Fruit fly (Drosophila melanogaster) whole organism, embryonic: Measurements from ENCODE around the gene CG33127.

ENCODE experiments used
- B-H2 ChIP-seq: fragments of 200-800 bp; sonication (Bioruptor generic); optimal IDR thresholded peaks from 2 replicates; lab custom pipeline; 2018; ENCODE audit warnings: missing biosample characterization, mild to moderate bottlenecking, missing genetic modification characterization
- Bgb ChIP-seq: fragments of 200-800 bp; sonication (Bioruptor generic); IDR thresholded peaks from 2 replicates; pipeline ENCODE4 v1.3.6; 2022; ENCODE audit warnings: missing biosample characterization, missing genetic modification characterization; ENCODE audit not compliant: partially characterized antibody
- Blimp-1 ChIP-seq: fragments of 200-800 bp; sonication (Bioruptor generic); optimal IDR thresholded peaks from 3 replicates; lab custom pipeline; 2018; ENCODE audit warnings: missing biosample characterization, missing genetic modification characterization, mild to moderate bottlenecking, moderate library complexity, missing genetic modification reagents
- CG10543 ChIP-seq: fragments of 200-800 bp; sonication (Bioruptor generic); optimal IDR thresholded peaks from 3 replicates; lab custom pipeline; 2017; ENCODE audit warnings: missing biosample characterization, mild to moderate bottlenecking, missing genetic modification characterization, moderate library complexity
- CG10959 ChIP-seq: fragments of 200-800 bp; sonication (Bioruptor generic); IDR thresholded peaks from 2 replicates; pipeline ENCODE4 v1.3.6; 2022; ENCODE audit warnings: missing biosample characterization, missing genetic modification characterization
- CG11085 ChIP-seq: fragments of 200-800 bp; sonication (Bioruptor generic); IDR thresholded peaks from 2 replicates; pipeline ENCODE4 v1.3.6; 2022; ENCODE audit warnings: missing biosample characterization, missing genetic modification characterization
- CG11247 ChIP-seq: fragments of 200-800 bp; sonication (Bioruptor generic); IDR thresholded peaks from 2 replicates; pipeline ENCODE4 v1.3.6; 2022; ENCODE audit warnings: missing biosample characterization, missing genetic modification characterization
- CG11456 ChIP-seq: fragments of 200-800 bp; sonication (Bioruptor generic); IDR thresholded peaks from 3 replicates; pipeline ENCODE4 v1.3.6; 2022; ENCODE audit warnings: missing biosample characterization, missing genetic modification characterization
- CG11696 ChIP-seq: fragments of 200-800 bp; sonication (Bioruptor generic); IDR thresholded peaks from 2 replicates; pipeline ENCODE4 v1.3.6; 2022; ENCODE audit warnings: missing biosample characterization, missing genetic modification characterization
- CG12155 ChIP-seq: fragments of 200-800 bp; sonication (Bioruptor generic); optimal IDR thresholded peaks from 3 replicates; lab custom pipeline; 2016; ENCODE audit warnings: missing biosample characterization, missing genetic modification characterization
- CG13123 ChIP-seq: fragments of 200-800 bp; sonication (Bioruptor generic); optimal IDR thresholded peaks from 2 replicates; lab custom pipeline; 2016; ENCODE audit warnings: missing biosample characterization, missing genetic modification characterization
- CG16813 ChIP-seq: fragments of 200-800 bp; sonication (Bioruptor generic); IDR thresholded peaks from 3 replicates; pipeline ENCODE4 v1.3.6; 2022; ENCODE audit warnings: missing biosample characterization, missing genetic modification characterization; ENCODE audit not compliant: partially characterized antibody
- CG17568 ChIP-seq: fragments of 200-800 bp; sonication (Bioruptor generic); optimal IDR thresholded peaks from 2 replicates; lab custom pipeline; 2018; ENCODE audit warnings: missing biosample characterization, mild to moderate bottlenecking, missing genetic modification characterization, moderate library complexity
- CG17829 ChIP-seq: fragments of 200-800 bp; optimal IDR thresholded peaks from 2 replicates; lab custom pipeline; 2019; ENCODE audit warnings: missing biosample characterization, mild to moderate bottlenecking, missing genetic modification characterization, moderate library complexity
- CG2199 ChIP-seq: fragments of 200-800 bp; sonication (Bioruptor generic); IDR thresholded peaks from 3 replicates; pipeline ENCODE4 v1.3.6; 2022; ENCODE audit warnings: missing biosample characterization, missing genetic modification characterization
- CG2875 ChIP-seq: fragments of 200-800 bp; sonication (Bioruptor generic); optimal IDR thresholded peaks from 2 replicates; lab custom pipeline; 2017; ENCODE audit warnings: missing biosample characterization, mild to moderate bottlenecking, missing genetic modification characterization, missing genetic modification reagents
- CG2889 ChIP-seq: fragments of 200-800 bp; sonication (Bioruptor generic); IDR thresholded peaks from 3 replicates; pipeline ENCODE4 v1.3.6; 2022; ENCODE audit warnings: missing biosample characterization, missing genetic modification characterization
- CG6254 ChIP-seq: fragments of 200-800 bp; sonication (Bioruptor generic); optimal IDR thresholded peaks from 3 replicates; lab custom pipeline; 2017; ENCODE audit warnings: mild to moderate bottlenecking, missing biosample characterization, missing genetic modification reagents, missing genetic modification characterization
- CG8388 ChIP-seq: fragments of 200-800 bp; sonication (Bioruptor generic); optimal IDR thresholded peaks from 2 replicates; lab custom pipeline; 2019; ENCODE audit warnings: missing biosample characterization, mild to moderate bottlenecking, missing genetic modification characterization, moderate library complexity
- CG8478 ChIP-seq: fragments of >200 bp; optimal IDR thresholded peaks from 2 replicates; lab custom pipeline; 2018
- CG9437 ChIP-seq: fragments of 200-800 bp; sonication (Bioruptor generic); optimal IDR thresholded peaks from 2 replicates; lab custom pipeline; 2018; ENCODE audit warnings: missing biosample characterization, mild to moderate bottlenecking, missing genetic modification characterization
- Chrac-16 ChIP-seq: fragments of 200-800 bp; sonication (Bioruptor generic); optimal IDR thresholded peaks from 3 replicates; lab custom pipeline; 2016; ENCODE audit warnings: missing biosample characterization, missing genetic modification characterization
- CrebB ChIP-seq: fragments of 200-800 bp; sonication (Bioruptor generic); optimal IDR thresholded peaks from 3 replicates; lab custom pipeline; 2018; ENCODE audit warnings: missing biosample characterization, mild to moderate bottlenecking, missing genetic modification characterization
- Dp ChIP-seq: fragments of 200-800 bp; sonication (Bioruptor generic); optimal IDR thresholded peaks from 2 replicates; lab custom pipeline; 2018; ENCODE audit warnings: missing biosample characterization, mild to moderate bottlenecking, missing genetic modification characterization, moderate library complexity
- Dref ChIP-seq: fragments of 200-800 bp; sonication (Bioruptor generic); IDR thresholded peaks from 2 replicates; pipeline ENCODE4 v1.3.6; 2022; ENCODE audit warnings: missing biosample characterization, missing genetic modification characterization
- Fer3 ChIP-seq: fragments of 200-800 bp; sonication (Bioruptor generic); optimal IDR thresholded peaks from 2 replicates; lab custom pipeline; 2018; ENCODE audit warnings: missing biosample characterization, mild to moderate bottlenecking, missing genetic modification characterization, moderate library complexity
- GATAe ChIP-seq: fragments of 200-800 bp; sonication (Bioruptor generic); conservative IDR thresholded peaks from 2 replicates; pipeline ENCODE4 v1.3.6; 2022; ENCODE audit warnings: missing biosample characterization, missing genetic modification characterization
- H2.0 ChIP-seq: fragments of 200-800 bp; sonication (Bioruptor generic); IDR thresholded peaks from 2 replicates; pipeline ENCODE4 v1.3.6; 2022; ENCODE audit warnings: missing biosample characterization, missing genetic modification characterization
- MTF-1 ChIP-seq: fragments of 200-800 bp; sonication (Bioruptor generic); optimal IDR thresholded peaks from 2 replicates; lab custom pipeline; 2018; ENCODE audit warnings: missing biosample characterization, mild to moderate bottlenecking, missing genetic modification characterization, borderline replicate concordance
- Mad ChIP-seq: fragments of 200-800 bp; sonication (Bioruptor generic); optimal IDR thresholded peaks from 2 replicates; lab custom pipeline; 2016; ENCODE audit warnings: missing biosample characterization, missing genetic modification characterization
- Mrtf ChIP-seq: fragments of 200-800 bp; sonication (Bioruptor generic); IDR thresholded peaks from 3 replicates; pipeline ENCODE4 v1.3.6; 2022; ENCODE audit warnings: missing biosample characterization, missing genetic modification characterization
- NC2α ChIP-seq: fragments of 200-800 bp; sonication (Bioruptor generic); optimal IDR thresholded peaks from 2 replicates; lab custom pipeline; 2016; ENCODE audit warnings: missing biosample characterization, missing genetic modification characterization
- Nf-YA ChIP-seq: fragments of 200-800 bp; sonication (Bioruptor generic); IDR thresholded peaks from 2 replicates; pipeline ENCODE4 v1.3.6; 2022; ENCODE audit warnings: missing biosample characterization, missing genetic modification characterization
- PHDP ChIP-seq: fragments of 200-800 bp; sonication (Bioruptor generic); optimal IDR thresholded peaks from 3 replicates; lab custom pipeline; 2018; ENCODE audit warnings: missing biosample characterization, mild to moderate bottlenecking, missing genetic modification characterization, moderate library complexity
- Ptx1 ChIP-seq: fragments of 200-800 bp; sonication (Bioruptor generic); IDR thresholded peaks from 2 replicates; pipeline ENCODE4 v1.3.6; 2022; ENCODE audit warnings: missing biosample characterization, missing genetic modification characterization
- Rfx ChIP-seq: fragments of 200-800 bp; sonication (Bioruptor generic); IDR thresholded peaks from 2 replicates; pipeline ENCODE4 v1.3.6; 2022; ENCODE audit warnings: missing biosample characterization, missing genetic modification characterization
- Sin3A ChIP-seq: fragments of >200 bp; optimal IDR thresholded peaks from 2 replicates; lab custom pipeline; 2018
- ash1 ChIP-seq: fragments of 200-800 bp; sonication (Bioruptor generic); optimal IDR thresholded peaks from 2 replicates; lab custom pipeline; 2018; ENCODE audit warnings: missing biosample characterization, mild to moderate bottlenecking, missing genetic modification characterization
- cad ChIP-seq: fragments of >200 bp; optimal IDR thresholded peaks from 2 replicates; lab custom pipeline; 2017; ENCODE audit warnings: missing biosample characterization, missing genetic modification characterization
- dati ChIP-seq: fragments of 200-800 bp; sonication (Bioruptor generic); IDR thresholded peaks from 2 replicates; pipeline ENCODE4 v1.3.6; 2022; ENCODE audit warnings: missing biosample characterization, missing genetic modification characterization
- dmrt99B ChIP-seq: fragments of 200-800 bp; sonication (Bioruptor generic); optimal IDR thresholded peaks from 2 replicates; lab custom pipeline; 2018; ENCODE audit warnings: missing biosample characterization, mild to moderate bottlenecking, missing genetic modification characterization, moderate library complexity
- h ChIP-seq: fragments of >200 bp; optimal IDR thresholded peaks from 2 replicates; lab custom pipeline; 2017
- hth ChIP-seq: fragments of >200 bp; optimal IDR thresholded peaks from 2 replicates; lab custom pipeline; 2017; ENCODE audit warnings: inconsistent platforms
- nerfin-2 ChIP-seq: fragments of 200-800 bp; sonication (Bioruptor generic); IDR thresholded peaks from 2 replicates; pipeline ENCODE4 v1.3.6; 2022; ENCODE audit warnings: missing biosample characterization, missing genetic modification characterization; ENCODE audit not compliant: partially characterized antibody
- nom ChIP-seq: fragments of 200-800 bp; sonication (Bioruptor generic); optimal IDR thresholded peaks from 2 replicates; lab custom pipeline; 2017; ENCODE audit warnings: missing biosample characterization, missing genetic modification characterization, mild to moderate bottlenecking, moderate library complexity, missing genetic modification reagents
- prd ChIP-seq, 3 experiments: fragments of >200 bp in 2 of 3; fragments of 200-800 bp in 1 of 3; sonication (Bioruptor generic) in 1 of 3; optimal IDR thresholded peaks in 2 of 3; IDR thresholded peaks in 1 of 3; 2 replicates in 2 of 3; 3 replicates in 1 of 3; pipeline versions ENCODE4 v1.3.6 to Lab custom; 2017 to 2022; ENCODE audit warnings: missing biosample characterization in 1 of 3, missing genetic modification characterization in 1 of 3
- row ChIP-seq: fragments of 200-800 bp; sonication (Bioruptor generic); IDR thresholded peaks from 3 replicates; pipeline ENCODE4 v1.3.6; 2022; ENCODE audit warnings: missing biosample characterization, missing genetic modification characterization
- sisA ChIP-seq: fragments of 200-800 bp; sonication (Bioruptor generic); IDR thresholded peaks from 2 replicates; pipeline ENCODE4 v1.3.6; 2022; ENCODE audit warnings: missing biosample characterization, missing genetic modification characterization
- ttk ChIP-seq: fragments of 200-800 bp; sonication (Bioruptor generic); IDR thresholded peaks from 2 replicates; pipeline ENCODE4 v2.1.2; 2022; ENCODE audit warnings: missing biosample characterization, missing genetic modification characterization
- tup ChIP-seq: fragments of 200-800 bp; sonication (Bioruptor generic); optimal IDR thresholded peaks from 2 replicates; lab custom pipeline; 2016; ENCODE audit warnings: missing biosample characterization, mild to moderate bottlenecking, missing genetic modification characterization, moderate library complexity
- unc-4 ChIP-seq: fragments of 200-800 bp; sonication (Bioruptor generic); IDR thresholded peaks from 2 replicates; pipeline ENCODE4 v1.3.6; 2022; ENCODE audit warnings: missing biosample characterization, missing genetic modification characterization; ENCODE audit not compliant: partially characterized antibody

Gene CG33127

DNA sequence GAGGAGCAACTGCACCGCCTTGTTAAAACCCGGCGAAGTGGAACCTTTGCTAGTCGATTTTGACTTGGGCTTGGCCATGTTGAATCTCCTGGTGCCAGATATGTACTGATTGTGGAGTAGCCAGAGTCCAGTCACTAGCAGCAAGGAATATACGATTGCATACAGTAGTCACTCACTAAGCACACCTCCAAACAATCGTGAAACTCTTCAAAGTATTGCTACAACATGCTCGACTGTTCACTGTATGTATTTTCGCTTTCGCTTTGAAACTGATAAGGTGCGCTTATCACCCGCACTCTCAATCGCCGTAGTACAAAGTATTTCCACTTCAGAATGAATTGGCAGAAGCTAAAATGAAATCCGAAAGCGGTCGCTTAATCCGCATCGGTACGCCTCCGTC lies 35.5 kb upstream of the CG33127 start (continued):
- TF ChIP-seq CG10543 (GFP tag; lab: Kevin White, UChicago) (peak; percentile 74), prd (optimal IDR thresholded peaks at IDR 0.05; lab: Kevin White, UChicago) (no peak), prd (GFP tag; IDR thresholded peaks at IDR 0.05; lab: Robert Waterston, UW) (peak; percentile 75), CG8388 (no peak), nom (GFP tag; lab: Kevin White, UChicago) (peak; percentile 91), row (GFP tag; lab: Robert Waterston, UW) (peak; percentile 96), hth (lab: Kevin White, UChicago) (no peak), CG2889 (GFP tag; lab: Robert Waterston, UW) (peak; percentile 23; the same call in 1 of the 3 replicates), Mad (GFP tag; lab: Kevin White, UChicago) (peak; percentile 11), PHDP (tag; lab: Kevin White, UChicago) (peak; percentile 69), CG12155 (GFP tag; lab: Kevin White, UChicago) (peak; percentile 64), unc-4 (GFP tag; lab: Robert Waterston, UW) (no peak), Blimp-1 (GFP tag; lab: Kevin White, UChicago) (peak; percentile 63), NC2α (GFP tag; lab: Kevin White, UChicago) (peak; percentile 26), CG17568 (GFP tag; lab: Kevin White, UChicago) (peak; percentile 37), CG10959 (GFP tag; lab: Robert Waterston, UW) (0 out of 2 replicates have a peak, but pooled peaks have one; percentile 41), tup (GFP tag; lab: Kevin White, UChicago) (peak; percentile 39), Chrac-16 (GFP tag; lab: Kevin White, UChicago) (peak; percentile 58), CG8478 (no peak), CG13123 (GFP tag; lab: Kevin White, UChicago) (no peak), H2.0 (GFP tag; lab: Robert Waterston, UW) (peak; percentile 62; the same call in 1 of the 2 replicates), Rfx (GFP tag; lab: Robert Waterston, UW) (peak; percentile 88), Dref (peak; percentile 37), Sin3A (lab: Kevin White, UChicago) (no peak), CG11696 (no peak), B-H2 (GFP tag; lab: Kevin White, UChicago) (peak; percentile 87), CG16813 (no peak), ash1 (peak; percentile 79), CG2199 (GFP tag; lab: Robert Waterston, UW) (no peak), MTF-1 (peak; percentile 62), nerfin-2 (GFP tag; lab: Robert Waterston, UW) (no peak), Mrtf (GFP tag; lab: Robert Waterston, UW) (peak; percentile 71; the same call in 2 of the 3 replicates), CG2875 (GFP tag; lab: Kevin White, UChicago) (no peak), dmrt99B (tag; lab: Kevin White, UChicago) (peak; percentile 65), dati (GFP tag; lab: Robert Waterston, UW) (no peak), CG11247 (GFP tag; lab: Robert Waterston, UW) (peak; percentile 77), h (lab: Kevin White, UChicago) (no peak), Bgb (GFP tag; lab: Robert Waterston, UW) (no peak), sisA (peak; percentile 61), Nf-YA (GFP tag; lab: Robert Waterston, UW) (no peak), CG6254 (GFP tag; lab: Kevin White, UChicago) (peak; percentile 37), ttk (GFP tag; lab: Robert Waterston, UW) (peak; percentile 49; the same call in 1 of the 2 replicates), CG17829 (peak; percentile 47), CG11456 (GFP tag; lab: Robert Waterston, UW) (peak; percentile 88), CrebB (tag; lab: Kevin White, UChicago) (peak; percentile 68), CG11085 (GFP tag; lab: Robert Waterston, UW) (peak; percentile 55; the same call in 1 of the 2 replicates), CG9437 (no peak), cad (GFP tag; lab: Kevin White, UChicago) (no peak), GATAe (GFP tag; lab: Robert Waterston, UW) (peak; percentile 94), Dp (GFP tag; lab: Kevin White, UChicago) (no peak), Ptx1 (GFP tag; lab: Robert Waterston, UW) (peak; percentile 69), Fer3 (tag; lab: Kevin White, UChicago) (peak; percentile 83)
